Fruit fly (Drosophila melanogaster) S2 (cell line): ENCODE measurements around the gene klar.

Source experiments
- CG8478 ChIP-seq: fragments of >200 bp; optimal IDR thresholded peaks from 2 replicates; lab custom pipeline; 2018
- CTCF ChIP-seq, 2 experiments: fragments of >200 bp; optimal IDR thresholded peaks; 2 replicates each; lab custom pipeline; 2018

klar gene

DNA sequence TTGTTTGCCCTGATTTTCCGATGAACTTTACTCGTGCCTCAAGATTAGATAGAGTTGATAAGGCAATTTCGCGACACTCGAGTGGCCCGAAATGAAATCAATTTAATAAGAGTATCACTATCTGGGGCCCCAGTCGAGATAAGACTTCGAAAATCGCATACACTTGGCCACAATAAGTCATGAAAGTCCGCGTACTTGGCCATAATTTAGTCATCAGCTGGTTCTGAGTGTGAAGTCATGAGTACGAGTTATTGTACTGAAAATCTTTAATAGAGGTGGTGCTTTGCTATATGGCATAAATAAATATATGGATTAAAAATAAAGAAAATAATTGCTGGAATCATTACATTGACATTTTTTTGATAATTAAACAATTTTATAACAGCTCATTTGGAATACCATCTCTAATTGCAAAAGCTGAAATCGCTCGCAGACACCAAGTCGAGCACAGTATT is 28.6 kb downstream of the klar start:
- TF ChIP-seq CTCF (optimal IDR thresholded peaks at IDR 0.05; lab: Kevin White, UChicago): no peak
- no peak for TF ChIP-seq CG8478

DNA sequence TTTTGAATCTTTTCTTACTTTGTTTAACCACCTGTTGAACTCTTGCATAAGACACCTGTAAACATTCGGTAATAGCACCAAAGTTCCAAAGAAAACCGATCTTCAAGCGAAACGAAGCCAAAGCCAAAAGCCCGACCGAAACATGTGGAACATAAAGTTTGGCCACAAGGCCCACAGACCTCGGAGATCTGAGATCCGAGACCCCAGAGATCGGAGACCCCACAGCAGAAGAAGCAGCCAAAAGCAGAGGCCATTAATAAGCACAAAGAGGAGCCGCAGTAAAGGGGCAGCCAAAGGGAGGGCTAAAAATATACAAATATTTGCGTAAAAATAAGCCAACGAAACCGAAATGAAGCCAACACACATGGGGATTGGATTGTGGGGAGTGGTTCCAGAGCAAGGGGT is 29.6 kb downstream of the klar start:
- TF ChIP-seq CG8478: no peak
- TF ChIP-seq CTCF (optimal IDR thresholded peaks at IDR 0.05; lab: Kevin White, UChicago): no peak

DNA sequence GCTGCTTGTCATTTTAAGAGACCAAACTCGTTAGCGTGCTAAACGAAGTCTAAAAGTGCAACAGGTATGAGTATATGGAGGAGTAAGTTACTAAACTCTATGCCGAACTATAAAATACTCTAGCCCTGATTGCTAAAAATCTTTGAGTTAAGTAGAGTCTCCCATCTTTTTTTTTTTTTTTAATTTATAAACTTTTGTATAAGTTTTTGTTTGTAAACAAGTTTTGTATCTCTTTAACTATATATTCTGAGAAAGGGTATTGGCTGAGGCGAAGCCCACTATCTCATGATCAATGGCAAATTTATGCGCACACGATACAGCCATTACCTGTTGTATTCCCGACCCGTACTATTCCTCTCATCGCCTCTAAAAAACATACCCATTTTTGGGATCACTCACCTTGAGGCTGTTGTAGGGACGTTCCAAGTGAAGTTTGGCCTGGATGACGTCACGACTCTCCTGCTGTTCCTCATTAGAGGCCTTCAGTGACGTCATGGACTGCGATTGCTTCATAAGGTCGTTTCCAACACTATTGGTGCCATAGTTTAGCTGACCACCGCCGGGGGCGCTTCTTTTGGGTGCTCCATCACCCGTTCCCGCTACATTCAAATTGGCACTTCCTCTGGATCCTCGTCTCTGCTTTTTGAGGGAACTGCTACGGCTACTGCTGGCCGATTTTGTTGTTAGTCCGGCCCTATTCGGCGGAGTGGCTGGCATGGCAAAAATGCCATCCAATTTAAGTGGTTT is 32.7 kb downstream of the klar start:
- TF ChIP-seq CTCF (optimal IDR thresholded peaks at IDR 0.05; lab: Kevin White, UChicago) (peak; percentile 74 to 77), CG8478 (no peak)

DNA sequence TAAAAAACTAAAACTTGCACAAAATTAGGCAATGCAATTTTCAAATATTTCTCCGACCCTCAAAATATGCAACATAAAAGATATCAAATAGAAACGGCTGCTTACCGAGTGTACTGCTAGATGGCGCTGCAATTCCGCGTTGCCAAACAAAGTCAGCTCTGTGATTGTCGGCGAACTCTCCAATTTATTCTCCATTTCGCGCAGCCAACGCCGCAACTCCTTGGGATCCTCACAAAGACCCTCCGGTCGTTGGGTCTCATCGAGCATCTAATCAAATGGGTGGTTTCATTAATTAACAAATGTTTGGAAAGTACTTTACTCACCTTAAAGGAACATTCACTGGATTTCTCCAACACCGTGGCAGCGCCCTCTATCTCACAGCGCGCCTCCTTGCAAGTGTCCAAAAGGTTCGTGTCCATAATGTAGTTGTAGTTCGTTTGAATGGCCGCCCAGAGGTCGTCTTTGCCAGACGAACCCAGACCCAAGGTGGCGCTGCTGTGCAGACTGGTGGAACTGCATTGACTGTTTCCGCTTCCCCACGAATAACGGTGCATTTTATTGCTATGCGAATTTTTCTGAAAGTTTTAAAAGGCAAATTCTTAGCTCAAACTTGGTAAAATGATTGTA is 34.5 kb downstream of the klar start:
- TF ChIP-seq CTCF (optimal IDR thresholded peaks at IDR 0.05; lab: Kevin White, UChicago) (peak; percentile 99 to 100), CG8478 (no peak)

DNA sequence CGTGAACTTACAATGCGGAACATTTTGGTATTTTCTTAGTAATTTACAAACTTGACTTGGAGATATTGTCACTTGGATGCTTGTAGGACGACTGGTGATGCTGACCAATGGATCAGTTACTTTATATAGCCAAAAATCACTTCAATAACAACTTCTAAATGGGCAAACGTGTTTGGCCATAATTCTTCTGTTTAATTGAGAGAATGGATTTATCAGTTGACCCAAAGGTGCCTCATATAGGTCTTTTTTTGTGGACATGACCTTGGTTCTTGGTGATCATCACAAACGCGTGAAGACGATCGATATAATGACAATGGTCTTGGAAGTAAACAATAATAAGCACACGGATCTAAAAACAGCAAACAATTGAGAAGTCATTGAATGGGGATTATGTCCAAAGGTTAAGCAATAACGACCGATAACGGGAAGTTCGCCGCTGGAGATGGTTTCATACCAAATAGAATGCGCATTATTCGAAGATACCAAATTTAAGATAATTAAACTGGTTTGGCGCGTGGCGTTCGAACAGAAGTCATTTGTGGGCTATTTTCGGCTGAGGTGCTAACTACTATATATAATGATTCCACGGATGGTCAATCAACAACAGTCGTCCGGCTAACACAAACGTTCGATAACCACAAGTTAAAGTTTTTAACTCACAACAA is 39.9 kb downstream of the klar start, which contains the start of the genes CG34267 and CG34268:
Gene CG34267, minus strand, starts transcription at position 101 of the 665 bp plus-strand sequence.
Gene CG34268, plus strand, starts transcription at position 615 of the 665 bp plus-strand sequence.
- TF ChIP-seq CTCF (optimal IDR thresholded peaks at IDR 0.05; lab: Kevin White, UChicago): no peak
- TF ChIP-seq CG8478: no peak

DNA sequence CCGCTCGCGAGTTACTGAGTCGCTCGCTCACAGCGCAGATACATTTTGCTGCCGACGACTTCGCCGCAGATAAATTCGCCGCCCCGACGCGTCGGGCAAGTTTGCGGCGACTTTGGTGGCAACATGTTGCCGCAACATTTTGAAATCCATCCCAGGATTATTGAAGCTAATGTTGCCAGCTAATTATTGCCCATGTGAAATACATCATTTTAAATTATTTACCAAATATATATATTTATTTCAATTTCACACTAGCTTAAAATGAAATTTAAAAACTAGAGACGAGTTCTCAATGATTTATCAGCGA is 49.7 kb downstream of the klar start:
- no peak for TF ChIP-seq CG8478
- TF ChIP-seq CTCF (optimal IDR thresholded peaks at IDR 0.05; lab: Kevin White, UChicago): no peak

DNA sequence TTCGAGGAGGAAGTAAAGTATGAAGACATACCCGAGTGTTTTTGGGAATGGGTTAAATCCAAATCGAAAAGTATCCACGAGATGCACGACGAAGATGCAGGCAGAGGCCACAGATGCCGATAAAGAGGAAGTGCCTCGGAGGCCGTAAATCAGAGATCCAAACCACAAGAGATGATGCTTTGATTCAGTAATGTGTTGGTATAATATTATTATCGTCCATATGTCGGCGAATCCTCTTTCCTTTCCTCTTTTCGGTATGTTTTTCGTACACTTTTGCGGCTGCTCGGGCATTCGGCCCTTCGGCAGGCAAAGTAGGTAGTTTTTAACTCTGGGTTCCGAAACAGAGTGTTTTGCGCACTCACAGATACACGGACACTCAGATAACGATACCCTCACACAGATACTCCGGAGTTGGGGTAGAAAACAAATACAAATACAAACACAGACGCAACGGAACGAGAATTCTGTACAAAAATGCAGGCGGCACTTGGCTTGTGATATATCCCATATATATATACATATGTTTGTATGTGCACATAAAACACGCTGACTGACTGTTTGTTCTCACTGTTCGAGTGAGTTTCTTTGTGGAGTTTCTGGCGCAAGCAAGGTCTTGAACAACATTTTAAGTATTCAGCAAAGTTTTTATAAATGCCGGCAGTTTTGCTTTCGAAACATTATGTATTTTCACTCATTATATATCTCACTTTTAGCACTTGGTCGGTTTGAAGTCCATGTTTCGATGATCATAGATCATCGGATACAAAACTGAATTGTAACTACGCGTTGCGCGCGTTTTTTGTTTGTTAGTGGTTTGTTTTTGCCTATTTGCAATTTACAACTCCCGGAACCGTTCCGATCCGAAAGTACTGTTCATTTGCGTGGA is 50.2 kb downstream of the klar start:
- TF ChIP-seq CG8478 (no peak), CTCF (optimal IDR thresholded peaks at IDR 0.05; lab: Kevin White, UChicago) (no peak)

DNA sequence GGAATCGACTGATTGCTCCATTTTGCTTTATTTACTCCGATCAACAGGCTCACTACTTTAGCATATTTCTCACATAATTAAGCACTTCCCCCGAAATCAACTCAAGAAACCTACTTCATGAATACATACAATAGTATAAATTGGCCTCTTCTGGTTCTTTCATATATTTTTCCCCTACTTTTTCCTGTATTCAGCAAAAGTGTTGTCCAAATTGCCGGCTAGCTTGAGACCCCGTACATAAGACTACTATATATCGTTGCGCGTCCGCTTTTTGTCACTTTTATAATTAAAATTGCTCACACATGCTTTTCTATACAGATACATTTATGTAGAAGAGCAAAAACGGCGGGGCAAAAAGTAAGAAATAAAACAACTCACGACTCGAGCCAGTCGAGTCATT is 51.1 kb downstream of the klar start:
- TF ChIP-seq CTCF (optimal IDR thresholded peaks at IDR 0.05; lab: Kevin White, UChicago) (no peak), CG8478 (no peak)

DNA sequence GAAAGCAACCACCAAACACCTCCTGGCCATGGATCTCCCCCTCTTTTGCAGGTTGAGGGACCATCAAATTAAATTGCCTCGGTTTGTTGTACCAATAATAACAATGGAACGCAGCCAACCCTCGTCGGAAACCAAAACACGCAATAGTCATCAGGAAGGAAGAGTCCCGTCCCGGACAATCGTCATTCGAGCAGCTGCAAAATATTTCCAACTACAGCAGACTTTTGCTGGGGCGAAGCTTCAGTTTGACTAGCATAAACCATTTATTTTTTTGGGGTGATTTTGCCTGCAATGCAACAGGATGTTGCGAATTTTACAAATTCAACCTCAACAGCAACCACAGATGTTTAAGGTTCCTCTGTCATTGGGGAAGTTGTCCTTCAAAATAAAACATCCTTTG is 51.8 kb downstream of the klar start:
- no peak for TF ChIP-seq CTCF (optimal IDR thresholded peaks at IDR 0.05; lab: Kevin White, UChicago)
- no peak for TF ChIP-seq CG8478

DNA sequence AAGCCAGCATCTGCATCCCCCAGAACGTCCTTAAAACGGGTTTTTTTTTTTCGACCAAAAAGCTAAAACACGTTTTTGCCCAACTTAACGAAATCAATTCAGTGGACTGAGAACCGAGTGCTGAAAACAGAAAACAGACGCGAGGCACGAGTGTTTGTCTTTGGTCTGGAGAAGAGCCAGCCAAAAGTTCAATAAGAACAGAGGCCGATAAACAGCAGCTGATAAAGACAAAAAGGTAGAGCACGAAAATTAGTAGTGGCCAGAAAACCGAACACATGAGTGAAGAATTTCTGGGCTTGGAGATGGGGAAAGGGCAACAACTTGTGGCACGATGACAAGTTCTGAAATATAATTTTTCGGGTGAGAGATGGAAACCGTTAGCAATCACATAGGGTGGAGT is 52.3 kb downstream of the klar start:
- no peak for TF ChIP-seq CTCF (optimal IDR thresholded peaks at IDR 0.05; lab: Kevin White, UChicago)
- TF ChIP-seq CG8478: no peak

DNA sequence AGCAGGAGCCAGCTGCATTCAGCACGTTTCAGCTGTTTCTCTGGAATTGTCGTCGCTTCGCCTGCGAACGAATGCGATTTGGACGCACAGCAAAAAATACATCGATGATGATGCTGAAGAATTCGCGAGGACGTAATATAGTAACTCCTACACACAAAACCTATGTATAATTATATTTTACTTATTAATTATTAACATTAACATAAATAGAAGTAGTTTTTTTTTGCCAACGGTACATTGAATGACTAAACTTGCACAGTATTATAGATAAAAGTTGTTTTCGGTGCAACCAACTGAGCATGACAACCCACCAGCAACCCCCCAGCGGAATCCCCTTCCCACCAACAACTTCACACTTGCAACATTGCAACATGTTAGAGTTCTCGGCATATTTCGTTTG is 55.0 kb downstream of the klar start:
- no peak for TF ChIP-seq CTCF (optimal IDR thresholded peaks at IDR 0.05; lab: Kevin White, UChicago)
- TF ChIP-seq CG8478: no peak

DNA sequence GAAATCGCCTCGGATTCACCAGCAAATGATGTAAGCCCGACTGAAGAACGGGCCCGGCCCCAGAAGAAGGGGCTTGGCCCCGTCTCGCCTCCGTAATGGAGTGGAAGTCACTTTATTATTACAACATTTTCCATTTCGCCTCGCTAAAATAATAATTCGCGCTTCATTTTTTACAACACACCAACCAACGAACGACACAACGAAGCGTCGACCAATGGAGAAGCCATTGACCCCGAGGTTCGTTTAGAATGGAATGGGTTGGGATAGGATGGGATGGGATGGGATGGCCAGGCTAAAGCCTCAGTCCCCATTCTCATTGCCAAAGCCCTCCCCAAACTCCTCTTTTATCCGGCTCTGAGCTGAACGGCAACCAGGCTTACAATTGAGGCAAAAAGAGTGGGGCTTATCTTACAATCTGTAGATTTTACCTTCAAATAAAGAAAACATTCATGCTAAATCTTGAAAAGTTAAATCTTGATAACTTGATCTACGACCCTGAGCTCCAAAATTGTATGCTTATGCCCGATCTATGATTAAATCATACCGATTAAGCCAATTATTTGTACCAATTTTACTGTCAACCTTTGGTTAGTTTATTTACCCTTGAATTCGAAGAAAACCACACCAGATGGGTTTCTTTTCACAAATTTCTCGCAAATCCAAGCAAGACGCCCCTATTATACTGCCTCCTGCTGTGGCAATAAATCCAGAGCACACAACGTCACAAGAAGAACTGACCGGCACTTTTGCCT is 55.7 kb downstream of the klar start:
- TF ChIP-seq CTCF (optimal IDR thresholded peaks at IDR 0.05; lab: Kevin White, UChicago): no peak
- TF ChIP-seq CG8478: no peak

DNA sequence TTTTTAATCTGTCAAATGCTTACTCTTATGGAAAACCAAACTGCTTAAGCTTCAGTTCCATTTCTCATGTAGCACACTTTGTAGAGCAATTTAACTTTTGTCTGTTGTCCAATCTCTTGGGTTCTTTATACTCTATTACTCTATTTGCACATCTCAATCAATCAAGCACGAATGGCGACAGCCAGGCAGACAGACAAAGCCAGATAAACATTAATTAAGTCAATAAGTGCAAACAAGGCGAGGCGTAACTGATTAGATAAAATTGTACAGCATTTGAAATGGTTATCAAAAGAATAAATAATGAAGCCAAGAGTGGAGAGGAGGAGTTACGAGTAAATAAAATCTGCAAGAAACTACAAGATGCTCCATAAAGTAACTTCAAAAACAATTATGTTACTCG is 56.6 kb downstream of the klar start:
- TF ChIP-seq CG8478 (no peak), CTCF (optimal IDR thresholded peaks at IDR 0.05; lab: Kevin White, UChicago) (no peak)

DNA sequence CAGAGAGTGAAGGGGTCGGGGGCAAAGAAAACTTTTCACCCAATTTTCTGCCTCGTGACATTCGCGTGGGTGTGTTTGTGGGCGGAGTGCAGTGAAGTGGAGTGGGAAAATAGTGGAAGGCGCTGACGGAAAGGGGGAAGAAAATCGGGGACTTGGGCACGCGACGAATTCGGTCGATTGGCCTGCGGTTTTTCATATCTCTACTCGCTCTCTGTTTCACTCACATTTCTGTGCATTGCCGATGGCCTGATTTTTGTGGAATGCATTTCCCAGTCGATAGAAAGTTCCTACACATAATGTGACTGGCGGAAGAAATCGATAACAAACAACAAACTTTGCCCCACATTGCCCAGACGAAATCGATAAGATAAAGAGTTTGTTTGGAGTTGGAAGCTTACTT is 67.3 kb downstream of the klar start:
- TF ChIP-seq CG8478 (no peak), CTCF (optimal IDR thresholded peaks at IDR 0.05; lab: Kevin White, UChicago) (no peak)

DNA sequence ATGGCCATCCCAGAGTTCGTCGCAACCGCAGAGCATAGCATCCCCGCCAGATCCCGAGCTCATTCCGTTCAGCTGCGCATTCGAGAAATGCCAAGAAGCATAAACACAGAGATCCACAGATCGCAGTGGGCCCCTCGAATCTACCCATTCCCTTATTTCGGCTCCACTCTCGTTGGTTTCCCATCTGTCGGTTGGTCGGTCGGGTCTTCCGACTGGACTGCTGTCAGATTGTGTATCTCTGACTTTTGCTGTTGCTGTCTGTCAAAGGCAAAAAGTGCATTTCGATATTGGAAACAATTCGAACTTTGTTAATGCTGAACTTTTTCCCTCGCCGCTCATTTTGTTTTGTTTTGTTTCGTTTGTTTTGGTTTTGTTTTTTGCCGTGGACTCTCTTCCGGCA is 69.2 kb downstream of the klar start:
- TF ChIP-seq CTCF (optimal IDR thresholded peaks at IDR 0.05; lab: Kevin White, UChicago): no peak
- no peak for TF ChIP-seq CG8478
